Worm (Caenorhabditis elegans) whole organism, L1 larva: ENCODE measurements around the gene R09E10.8.
A peak's percentile ranks its signal among the peaks of the same experiment; 100 is the strongest.

Experiments used
- ceh-82 ChIP-seq, 3 experiments: fragments of 150-350 bp in 1 of 3; sonication (generic microtip) in 2 of 3; optimal IDR thresholded peaks; 2 replicates each; lab custom pipeline; 2014 to 2017; ENCODE audit warnings: missing biosample characterization in 3 of 3, missing genetic modification characterization in 3 of 3
- dpl-1 ChIP-seq, 3 experiments: fragments of 150-350 bp in 2 of 3; sonication (generic microtip) in 1 of 3; optimal IDR thresholded peaks; 2 replicates each; lab custom pipeline; 2014 to 2017; ENCODE audit warnings: missing biosample characterization in 3 of 3, missing genetic modification characterization in 3 of 3, missing genetic modification reagents in 3 of 3
- elt-3 ChIP-seq, 6 experiments: fragments of 150-350 bp in 1 of 6; sonication (generic microtip); optimal IDR thresholded peaks; 2 replicates each; lab custom pipeline; 2017 to 2018; ENCODE audit warnings: missing biosample characterization in 6 of 6, missing genetic modification characterization in 6 of 6, inconsistent platforms in 1 of 6
- fos-1 ChIP-seq: fragments of 150-350 bp; optimal IDR thresholded peaks from 2 replicates; lab custom pipeline; 2014; ENCODE audit warnings: missing biosample characterization, missing genetic modification characterization
- hlh-4 ChIP-seq: sonication (generic microtip); optimal IDR thresholded peaks from 2 replicates; lab custom pipeline; 2016; ENCODE audit warnings: mild to moderate bottlenecking, missing genetic modification characterization, missing compliant biosample characterization
- lin-39 ChIP-seq: fragments of 150-350 bp; optimal IDR thresholded peaks from 2 replicates; lab custom pipeline; 2014; ENCODE audit warnings: missing biosample characterization, missing genetic modification reagents, missing genetic modification characterization
- mep-1 ChIP-seq: fragments of 150-350 bp; optimal IDR thresholded peaks from 2 replicates; lab custom pipeline; 2014; ENCODE audit warnings: missing biosample characterization, missing genetic modification characterization
- nhr-237 ChIP-seq: fragments of 150-350 bp; optimal IDR thresholded peaks from 2 replicates; lab custom pipeline; 2014; ENCODE audit warnings: missing biosample characterization, missing genetic modification characterization
- nhr-77 ChIP-seq: fragments of 150-350 bp; optimal IDR thresholded peaks from 2 replicates; lab custom pipeline; 2014; ENCODE audit warnings: missing biosample characterization, missing genetic modification characterization
- pax-3 ChIP-seq: fragments of 200-800 bp; sonication (Bioruptor generic); optimal IDR thresholded peaks from 2 replicates; lab custom pipeline; 2018; ENCODE audit warnings: mild to moderate bottlenecking, missing genetic modification characterization, moderate library complexity, missing compliant biosample characterization
- skn-1 ChIP-seq: fragments of 150-350 bp; optimal IDR thresholded peaks from 2 replicates; lab custom pipeline; 2014; ENCODE audit warnings: missing biosample characterization, missing genetic modification characterization
- swsn-7 ChIP-seq: sonication (generic microtip); optimal IDR thresholded peaks from 2 replicates; lab custom pipeline; 2016; ENCODE audit warnings: missing genetic modification characterization, missing compliant biosample characterization
- unc-130 ChIP-seq: fragments of 150-350 bp; optimal IDR thresholded peaks from 2 replicates; lab custom pipeline; 2017; ENCODE audit warnings: missing biosample characterization, missing genetic modification characterization, inconsistent platforms
- unc-62 ChIP-seq: fragments of 150-350 bp; optimal IDR thresholded peaks from 2 replicates; lab custom pipeline; 2014; ENCODE audit warnings: missing biosample characterization, missing genetic modification reagents, missing genetic modification characterization

DNA sequence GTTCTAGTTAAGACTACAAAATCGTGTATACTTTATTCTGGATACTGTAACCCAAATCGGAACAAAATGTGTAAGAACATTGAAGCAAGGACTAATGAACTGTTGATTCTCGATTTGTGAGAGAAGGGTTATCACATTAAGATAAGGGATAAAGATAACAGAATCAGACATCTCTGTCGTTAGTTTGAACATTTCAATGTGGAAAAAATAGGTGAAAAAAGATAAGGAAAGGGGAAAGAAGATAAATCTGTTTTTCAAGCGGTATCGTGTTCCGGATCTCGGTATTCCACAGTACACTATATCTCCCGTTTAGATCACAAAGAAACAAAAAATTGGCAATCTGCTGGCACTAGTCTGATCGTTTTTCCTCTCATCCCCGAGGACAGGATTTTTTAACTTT is 49.2 kb downstream of the R09E10.8 start:
- TF ChIP-seq hlh-4 (tag; lab: Kevin White, UChicago) (no peak), ceh-82 (tag; optimal IDR thresholded peaks at IDR 0.05; lab: Kevin White, UChicago) (no peak), nhr-237 (tag; lab: Kevin White, UChicago) (no peak), unc-130 (tag; lab: Kevin White, UChicago) (no peak), mep-1 (tag; lab: Kevin White, UChicago) (no peak), skn-1 (tag; lab: Kevin White, UChicago) (no peak), fos-1 (no peak), pax-3 (tag; lab: Kevin White, UChicago) (no peak), nhr-77 (tag; lab: Kevin White, UChicago) (no peak), elt-3 (tag; optimal IDR thresholded peaks at IDR 0.05; lab: Kevin White, UChicago) (peak in 4 of 6 experiments; percentile 64 to 94 (median 82)), unc-62 (GFP tag; lab: Kevin White, UChicago) (no peak), lin-39 (no peak), dpl-1 (GFP tag; optimal IDR thresholded peaks at IDR 0.05; lab: Kevin White, UChicago) (no peak), swsn-7 (no peak)
